Worm (Caenorhabditis elegans) whole organism, mixed stage, embryonic: ENCODE measurements around the gene trm-1.
"Not testable (repeated sequence)": the region's sequence is repeated elsewhere in the genome, so short reads cannot be mapped to it uniquely, and the experiment has no call there.

ENCODE experiments used
- M03D4.4 ChIP-seq: sonication (generic microtip); optimal IDR thresholded peaks from 2 replicates; lab custom pipeline; 2017; ENCODE audit warnings: mild to moderate bottlenecking, missing genetic modification characterization, missing compliant biosample characterization
- bed-3 ChIP-seq: fragments of 200-800 bp; sonication (Bioruptor generic); optimal IDR thresholded peaks from 3 replicates; lab custom pipeline; 2018; ENCODE audit warnings: mild to moderate bottlenecking, missing genetic modification characterization, moderate library complexity, missing compliant biosample characterization
- blmp-1 ChIP-seq: fragments of 150-350 bp; optimal IDR thresholded peaks from 2 replicates; lab custom pipeline; 2014; ENCODE audit warnings: missing biosample characterization, missing genetic modification characterization
- ceh-39 ChIP-seq: fragments of 150-350 bp; optimal IDR thresholded peaks from 2 replicates; lab custom pipeline; 2014; ENCODE audit warnings: missing biosample characterization, missing genetic modification characterization
- ceh-43 ChIP-seq: fragments of 200-800 bp; sonication (Bioruptor generic); optimal IDR thresholded peaks from 2 replicates; lab custom pipeline; 2018; ENCODE audit warnings: mild to moderate bottlenecking, missing genetic modification characterization, moderate library complexity, missing compliant biosample characterization
- ceh-83 ChIP-seq: fragments of 200-800 bp; sonication (Bioruptor generic); optimal IDR thresholded peaks from 2 replicates; lab custom pipeline; 2018; ENCODE audit warnings: mild to moderate bottlenecking, missing genetic modification characterization, missing compliant biosample characterization
- ces-1 ChIP-seq: fragments of 150-350 bp; optimal IDR thresholded peaks from 2 replicates; lab custom pipeline; 2014; ENCODE audit warnings: missing biosample characterization, missing genetic modification reagents, missing genetic modification characterization
- cnd-1 ChIP-seq: fragments of 200-800 bp; sonication (Bioruptor generic); optimal IDR thresholded peaks from 2 replicates; lab custom pipeline; 2018; ENCODE audit warnings: mild to moderate bottlenecking, missing genetic modification characterization, missing compliant biosample characterization
- drap-1 ChIP-seq: fragments of 200-800 bp; sonication (Bioruptor generic); optimal IDR thresholded peaks from 3 replicates; lab custom pipeline; 2018; ENCODE audit warnings: mild to moderate bottlenecking, missing genetic modification characterization, missing compliant biosample characterization
- elt-1 ChIP-seq: sonication (generic microtip); optimal IDR thresholded peaks from 2 replicates; lab custom pipeline; 2017; ENCODE audit warnings: missing genetic modification characterization, mild to moderate bottlenecking, missing compliant biosample characterization, antibody characterized with exemption, moderate library complexity, borderline replicate concordance; ENCODE audit not compliant: insufficient read depth
- elt-3 ChIP-seq: fragments of 150-350 bp; optimal IDR thresholded peaks from 2 replicates; lab custom pipeline; 2014; ENCODE audit warnings: missing biosample characterization, missing genetic modification characterization
- flh-1 ChIP-seq: fragments of 200-800 bp; sonication (Bioruptor generic); optimal IDR thresholded peaks from 2 replicates; lab custom pipeline; 2018; ENCODE audit warnings: mild to moderate bottlenecking, missing genetic modification characterization, moderate library complexity, missing compliant biosample characterization
- ham-2 ChIP-seq: fragments of 200-800 bp; sonication (Bioruptor generic); optimal IDR thresholded peaks from 2 replicates; lab custom pipeline; 2018; ENCODE audit warnings: mild to moderate bottlenecking, missing genetic modification characterization, missing compliant biosample characterization
- hlh-1 ChIP-seq: fragments of 150-350 bp; optimal IDR thresholded peaks from 2 replicates; lab custom pipeline; 2014; ENCODE audit warnings: missing biosample characterization, missing genetic modification reagents, missing genetic modification characterization
- lin-13 ChIP-seq: fragments of 150-350 bp; optimal IDR thresholded peaks from 2 replicates; lab custom pipeline; 2014; ENCODE audit warnings: missing biosample characterization, missing genetic modification characterization
- lin-32 ChIP-seq: fragments of 200-800 bp; sonication (Bioruptor generic); optimal IDR thresholded peaks from 2 replicates; lab custom pipeline; 2018; ENCODE audit warnings: mild to moderate bottlenecking, missing genetic modification characterization, missing compliant biosample characterization
- lsy-2 ChIP-seq: fragments of 150-350 bp; optimal IDR thresholded peaks from 2 replicates; lab custom pipeline; 2014; ENCODE audit warnings: missing biosample characterization, missing genetic modification characterization
- mab-5 ChIP-seq: fragments of 150-350 bp; optimal IDR thresholded peaks from 2 replicates; lab custom pipeline; 2014; ENCODE audit warnings: missing biosample characterization, missing genetic modification characterization
- mep-1 ChIP-seq: fragments of 150-350 bp; optimal IDR thresholded peaks from 2 replicates; lab custom pipeline; 2017; ENCODE audit warnings: missing biosample characterization, missing genetic modification reagents, missing genetic modification characterization, inconsistent platforms
- mls-2 ChIP-seq: sonication (generic microtip); optimal IDR thresholded peaks from 2 replicates; lab custom pipeline; 2016; ENCODE audit warnings: mild to moderate bottlenecking, missing genetic modification characterization, moderate library complexity, missing compliant biosample characterization
- nhr-12 ChIP-seq: fragments of 150-350 bp; optimal IDR thresholded peaks from 2 replicates; lab custom pipeline; 2014; ENCODE audit warnings: missing biosample characterization, missing genetic modification characterization
- nhr-237 ChIP-seq: fragments of 150-350 bp; optimal IDR thresholded peaks from 2 replicates; lab custom pipeline; 2014; ENCODE audit warnings: missing biosample characterization, missing genetic modification characterization
- nhr-28 ChIP-seq: fragments of 150-350 bp; optimal IDR thresholded peaks from 2 replicates; lab custom pipeline; 2014; ENCODE audit warnings: missing biosample characterization, missing genetic modification characterization
- nhr-76 ChIP-seq: sonication (generic microtip); optimal IDR thresholded peaks from 2 replicates; lab custom pipeline; 2017; ENCODE audit warnings: missing biosample characterization, missing genetic modification characterization
- pha-4 ChIP-seq: fragments of 150-350 bp; optimal IDR thresholded peaks from 2 replicates; lab custom pipeline; 2018; ENCODE audit warnings: missing biosample characterization, missing genetic modification reagents, missing genetic modification characterization
- sem-2 ChIP-seq: fragments of 200-800 bp; sonication (Bioruptor generic); optimal IDR thresholded peaks from 2 replicates; lab custom pipeline; 2018; ENCODE audit warnings: mild to moderate bottlenecking, missing genetic modification characterization, missing compliant biosample characterization
- snpc-4 ChIP-seq: fragments of 150-350 bp; optimal IDR thresholded peaks from 2 replicates; lab custom pipeline; 2014; ENCODE audit warnings: missing biosample characterization, missing genetic modification characterization
- sptf-1 ChIP-seq: sonication (generic microtip); optimal IDR thresholded peaks from 2 replicates; lab custom pipeline; 2017; ENCODE audit warnings: mild to moderate bottlenecking, missing genetic modification characterization, moderate library complexity, missing compliant biosample characterization
- tbx-8 ChIP-seq: fragments of 200-800 bp; sonication (Bioruptor generic); optimal IDR thresholded peaks from 2 replicates; lab custom pipeline; 2018; ENCODE audit warnings: mild to moderate bottlenecking, missing genetic modification characterization, moderate library complexity, missing compliant biosample characterization
- unc-120 ChIP-seq: sonication (generic microtip); optimal IDR thresholded peaks from 2 replicates; lab custom pipeline; 2017; ENCODE audit warnings: missing genetic modification characterization, missing compliant biosample characterization; ENCODE audit not compliant: poor library complexity, severe bottlenecking
- unc-62 ChIP-seq: fragments of 150-350 bp; optimal IDR thresholded peaks from 2 replicates; lab custom pipeline; 2014; ENCODE audit warnings: missing biosample characterization, missing genetic modification reagents, missing genetic modification characterization
- zip-8 ChIP-seq: fragments of 150-350 bp; optimal IDR thresholded peaks from 2 replicates; lab custom pipeline; 2014; ENCODE audit warnings: missing biosample characterization, missing genetic modification characterization
- ztf-11 ChIP-seq: fragments of 150-350 bp; optimal IDR thresholded peaks from 2 replicates; lab custom pipeline; 2014; ENCODE audit warnings: missing biosample characterization, missing genetic modification characterization

The trm-1 gene

DNA sequence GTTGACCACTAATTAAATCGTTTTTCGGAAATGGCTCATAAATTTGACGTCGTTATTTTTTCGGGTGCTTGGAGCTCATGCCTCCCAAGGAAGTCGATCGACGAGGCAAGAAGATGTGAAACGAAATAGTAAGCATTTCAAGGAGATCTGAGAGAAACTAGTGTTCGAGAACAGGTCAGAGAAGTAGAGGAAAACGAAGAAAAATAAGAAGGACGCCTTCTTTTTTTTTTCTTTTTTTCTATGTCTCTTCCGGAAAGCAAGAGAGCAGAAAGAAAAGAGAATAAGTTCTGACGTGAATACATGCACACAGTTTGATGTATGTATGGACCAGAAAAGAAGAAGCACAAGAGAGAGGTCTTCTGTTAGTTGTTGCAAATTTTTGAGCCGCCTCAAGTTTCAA lies 41.8 kb downstream of the trm-1 start:
- TF ChIP-seq pha-4 (tag; lab: Kevin White, UChicago) (no peak), ces-1 (GFP tag; lab: Kevin White, UChicago) (peak; percentile 57), tbx-8 (GFP tag; lab: Kevin White, UChicago) (no peak), unc-120 (tag; lab: Kevin White, UChicago) (no peak), hlh-1 (tag; lab: Kevin White, UChicago) (no peak)

DNA sequence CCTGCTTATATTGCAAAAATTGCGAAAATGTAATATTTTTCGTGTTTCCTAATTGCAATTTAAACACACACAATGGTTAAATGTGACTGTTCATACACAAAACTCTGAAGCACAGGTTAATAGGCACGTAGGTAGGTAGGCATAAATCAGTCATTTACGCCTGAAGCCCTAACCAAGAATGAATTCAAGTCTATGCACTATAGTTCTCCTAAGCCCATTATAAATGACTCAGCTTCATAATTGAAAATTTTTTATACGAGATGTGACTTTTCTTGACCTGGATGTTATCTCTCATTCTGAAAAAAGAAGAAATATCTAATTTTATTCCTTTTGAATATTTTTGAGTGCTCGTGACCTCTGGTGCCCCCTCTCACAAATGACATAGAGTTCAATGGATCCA lies 43.6 kb downstream of the trm-1 start:
- TF ChIP-seq flh-1 (GFP tag; lab: Kevin White, UChicago) (no peak), unc-120 (tag; lab: Kevin White, UChicago) (no peak), nhr-237 (tag; lab: Kevin White, UChicago) (no peak), ceh-83 (no peak), M03D4.4 (tag; lab: Kevin White, UChicago) (no peak), tbx-8 (GFP tag; lab: Kevin White, UChicago) (no peak), mls-2 (tag; lab: Kevin White, UChicago) (no peak), mab-5 (tag; lab: Kevin White, UChicago) (no peak), elt-1 (tag; lab: Kevin White, UChicago) (no peak), hlh-1 (tag; lab: Kevin White, UChicago) (no peak), nhr-76 (tag; lab: Kevin White, UChicago) (no peak), snpc-4 (tag; lab: Kevin White, UChicago) (no peak)

DNA sequence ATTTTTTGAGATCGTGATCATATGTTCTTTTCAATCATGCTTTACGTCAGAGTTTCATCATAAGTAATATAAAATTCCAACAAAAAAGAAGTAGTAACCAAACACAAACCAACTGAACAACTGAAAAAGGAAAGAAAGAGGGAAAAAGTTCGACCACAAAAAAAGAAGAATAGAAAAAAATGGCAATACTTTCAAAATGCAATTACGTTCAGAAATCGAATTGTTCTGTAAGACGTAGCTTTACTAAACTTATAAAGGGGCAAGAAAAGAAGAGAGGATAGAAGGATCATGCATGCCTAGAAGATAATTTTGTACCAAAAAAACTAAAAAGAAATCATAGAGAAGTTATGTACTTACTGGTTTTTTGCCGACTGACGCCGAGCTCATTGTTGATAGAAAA lies 44.7 kb downstream of the trm-1 start:
- TF ChIP-seq ces-1 (GFP tag; lab: Kevin White, UChicago) (peak; percentile 83), nhr-76 (tag; lab: Kevin White, UChicago) (no peak)

DNA sequence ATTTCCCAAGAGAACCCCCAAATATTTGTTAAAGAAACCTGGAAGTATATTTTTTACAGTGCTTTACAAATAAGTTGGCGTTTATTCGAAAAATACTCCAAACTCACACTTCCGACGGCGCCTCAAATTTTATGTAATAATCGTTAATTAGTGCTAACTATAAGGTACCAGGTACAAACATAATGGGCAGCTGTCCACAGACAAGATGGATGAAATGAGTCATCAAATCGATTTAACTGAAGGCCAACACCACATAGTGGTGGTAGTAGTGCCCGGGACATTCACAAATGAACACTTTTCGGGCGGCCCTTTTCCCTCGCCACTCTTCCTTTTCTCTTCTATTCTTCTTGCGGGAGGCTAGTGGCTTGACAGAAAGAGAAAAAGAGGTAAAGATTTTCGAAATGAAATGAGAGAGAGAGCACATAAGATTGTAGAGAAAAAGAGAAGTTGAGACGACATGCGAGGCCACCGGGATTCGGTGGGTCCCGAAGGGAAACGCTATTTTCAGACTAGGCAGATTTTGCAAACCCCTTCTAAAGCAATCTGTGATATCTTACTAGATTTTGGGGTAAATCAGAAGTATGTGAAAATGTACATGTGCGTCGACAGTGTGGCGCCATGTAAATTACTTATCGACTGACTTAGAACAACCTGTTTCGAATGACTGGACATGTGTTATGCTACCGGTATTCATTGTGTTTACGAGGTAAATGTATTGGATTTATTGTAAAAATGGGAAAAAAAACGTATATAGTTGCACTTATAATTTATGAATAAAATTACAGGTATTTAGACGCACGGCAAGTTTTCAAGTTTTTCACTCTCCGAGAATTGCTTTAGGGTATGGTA lies 45.9 kb downstream of the trm-1 start:
- no peak for TF ChIP-seq drap-1
- TF ChIP-seq unc-62 (GFP tag; lab: Kevin White, UChicago) = no peak
- no peak for TF ChIP-seq sptf-1 (tag; lab: Kevin White, UChicago)
- peak; percentile 28 for TF ChIP-seq hlh-1 (tag; lab: Kevin White, UChicago)
- peak; percentile 16 for TF ChIP-seq mls-2 (tag; lab: Kevin White, UChicago)
- no peak for TF ChIP-seq pha-4 (tag; lab: Kevin White, UChicago)
- peak; percentile 55 for TF ChIP-seq unc-120 (tag; lab: Kevin White, UChicago)
- peak; percentile 6 for TF ChIP-seq ham-2 (GFP tag; lab: Kevin White, UChicago)
- peak; percentile 72 for TF ChIP-seq ces-1 (GFP tag; lab: Kevin White, UChicago)
- peak; percentile 46 for TF ChIP-seq ceh-43 (GFP tag; lab: Kevin White, UChicago)

DNA sequence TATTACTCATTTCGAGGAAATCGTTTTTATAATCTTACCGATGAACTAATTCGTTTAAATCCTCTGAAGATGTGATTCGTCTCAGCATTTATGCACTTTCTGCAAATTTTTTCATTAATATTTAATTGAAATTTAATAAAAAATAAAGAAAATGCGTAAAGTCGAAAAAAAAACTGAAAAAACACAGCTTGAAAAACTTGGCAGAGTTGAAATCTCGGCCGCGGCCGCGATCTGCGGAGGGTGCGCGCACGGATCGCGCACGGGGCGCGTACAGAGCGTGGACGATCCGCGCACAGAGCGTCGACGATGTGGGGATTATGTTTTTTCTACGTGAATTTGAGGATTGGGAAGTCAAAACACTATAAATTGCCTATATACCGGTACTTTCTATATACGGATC lies 47.6 kb downstream of the trm-1 start, which contains the start of gene AH10.4:
AH10.4 (minus strand) TSS at position 101 of the 400 bp plus-strand sequence.
- TF ChIP-seq nhr-76, nhr-28, hlh-1 (tag; lab: Kevin White, UChicago): not testable (repeated sequence)

DNA sequence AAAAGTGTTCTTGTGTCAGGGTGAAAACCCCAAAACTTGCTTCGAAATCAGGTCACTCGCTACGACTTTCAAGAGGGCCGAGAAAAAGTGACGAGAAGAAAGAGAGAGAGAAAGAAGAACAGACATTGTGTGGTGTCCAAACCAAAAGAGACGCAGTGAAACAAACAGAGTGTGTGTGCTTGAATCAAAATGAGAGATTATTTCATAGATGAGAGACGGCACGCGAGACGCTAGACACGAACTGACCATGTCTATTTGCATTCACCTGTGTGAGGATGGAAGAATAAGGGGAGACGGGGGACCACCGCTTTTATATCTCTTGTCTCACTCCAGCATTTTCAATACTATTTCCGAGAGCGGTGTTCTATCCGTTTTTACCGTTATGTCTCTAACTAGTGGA lies 49.3 kb downstream of the trm-1 start:
- TF ChIP-seq lin-32 (GFP tag; lab: Kevin White, UChicago) = no peak
- TF ChIP-seq ztf-11 (tag; lab: Kevin White, UChicago) = no peak
- no peak for TF ChIP-seq elt-3 (tag; lab: Kevin White, UChicago)
- no peak for TF ChIP-seq lin-13 (tag; lab: Kevin White, UChicago)
- TF ChIP-seq cnd-1 (tag; lab: Kevin White, UChicago) = peak; percentile 36
- no peak for TF ChIP-seq snpc-4 (tag; lab: Kevin White, UChicago)
- TF ChIP-seq ceh-43 (GFP tag; lab: Kevin White, UChicago) = no peak
- no peak for TF ChIP-seq nhr-76 (tag; lab: Kevin White, UChicago)
- peak; percentile 64 for TF ChIP-seq unc-62 (GFP tag; lab: Kevin White, UChicago)
- TF ChIP-seq elt-1 (tag; lab: Kevin White, UChicago) = no peak
- peak; percentile 27 for TF ChIP-seq M03D4.4 (tag; lab: Kevin White, UChicago)
- no peak for TF ChIP-seq ceh-39 (tag; lab: Kevin White, UChicago)
- peak; percentile 72 for TF ChIP-seq mep-1 (tag; lab: Kevin White, UChicago)
- TF ChIP-seq hlh-1 (tag; lab: Kevin White, UChicago) = peak; percentile 51
- no peak for TF ChIP-seq bed-3 (GFP tag; lab: Kevin White, UChicago)
- no peak for TF ChIP-seq nhr-28 (tag; lab: Kevin White, UChicago)
- TF ChIP-seq sptf-1 (tag; lab: Kevin White, UChicago) = peak; percentile 54
- TF ChIP-seq nhr-237 (tag; lab: Kevin White, UChicago) = peak; percentile 78
- TF ChIP-seq zip-8 = no peak
- TF ChIP-seq nhr-12 (tag; lab: Kevin White, UChicago) = no peak
- no peak for TF ChIP-seq blmp-1
- TF ChIP-seq mls-2 (tag; lab: Kevin White, UChicago) = peak; percentile 38
- TF ChIP-seq mab-5 (tag; lab: Kevin White, UChicago) = no peak
- no peak for TF ChIP-seq tbx-8 (GFP tag; lab: Kevin White, UChicago)
- TF ChIP-seq unc-120 (tag; lab: Kevin White, UChicago) = peak; percentile 59
- no peak for TF ChIP-seq ceh-83
- peak; percentile 31 for TF ChIP-seq ces-1 (GFP tag; lab: Kevin White, UChicago)
- peak; percentile 41 for TF ChIP-seq lsy-2 (tag; lab: Kevin White, UChicago)
- no peak for TF ChIP-seq sem-2
- peak; percentile 81 for TF ChIP-seq ham-2 (GFP tag; lab: Kevin White, UChicago)
